Fruit fly (Drosophila melanogaster) whole organism, embryonic: Measurements from ENCODE around the gene CG15143.
A peak's percentile ranks its signal among the peaks of the same experiment; 100 is the strongest.

Experiments used
- CG10366 ChIP-seq: fragments of 200-800 bp; sonication (Bioruptor generic); IDR thresholded peaks from 2 replicates; pipeline ENCODE4 v1.3.6; 2022; ENCODE audit warnings: missing biosample characterization, missing genetic modification characterization
- CG12071 ChIP-seq: fragments of 200-800 bp; sonication (Bioruptor generic); optimal IDR thresholded peaks from 3 replicates; lab custom pipeline; 2018; ENCODE audit warnings: missing biosample characterization, mild to moderate bottlenecking, missing genetic modification characterization
- CG1602 ChIP-seq: fragments of 200-800 bp; sonication (Bioruptor generic); optimal IDR thresholded peaks from 3 replicates; lab custom pipeline; 2016; ENCODE audit warnings: missing biosample characterization, missing genetic modification characterization
- CG17328 ChIP-seq: fragments of 200-800 bp; sonication (Bioruptor generic); IDR thresholded peaks from 2 replicates; pipeline ENCODE4 v1.3.6; 2022; ENCODE audit warnings: missing biosample characterization, missing genetic modification characterization
- CG17385 ChIP-seq: fragments of 200-800 bp; sonication (Bioruptor generic); optimal IDR thresholded peaks from 3 replicates; lab custom pipeline; 2018; ENCODE audit warnings: missing biosample characterization, mild to moderate bottlenecking, missing genetic modification characterization
- CG18599 ChIP-seq: fragments of 200-800 bp; sonication (Bioruptor generic); optimal IDR thresholded peaks from 3 replicates; lab custom pipeline; 2017; ENCODE audit warnings: missing biosample characterization, missing genetic modification characterization, mild to moderate bottlenecking, moderate library complexity, missing genetic modification reagents
- CG2120 ChIP-seq: fragments of 200-800 bp; sonication (Bioruptor generic); optimal IDR thresholded peaks from 3 replicates; lab custom pipeline; 2016; ENCODE audit warnings: missing biosample characterization, missing genetic modification characterization
- CG2678 ChIP-seq: fragments of 200-800 bp; sonication (Bioruptor generic); optimal IDR thresholded peaks from 3 replicates; lab custom pipeline; 2019; ENCODE audit warnings: missing biosample characterization, mild to moderate bottlenecking, missing genetic modification characterization, moderate library complexity
- CG30403 ChIP-seq: fragments of 200-800 bp; sonication (Bioruptor generic); optimal IDR thresholded peaks from 3 replicates; lab custom pipeline; 2016; ENCODE audit warnings: missing biosample characterization, missing genetic modification characterization
- CG32767 ChIP-seq: fragments of 200-800 bp; sonication (Bioruptor generic); IDR thresholded peaks from 2 replicates; pipeline ENCODE4 v1.3.6; 2022; ENCODE audit warnings: missing biosample characterization, missing genetic modification characterization
- CG3281 ChIP-seq: fragments of 200-800 bp; sonication (Bioruptor generic); optimal IDR thresholded peaks from 3 replicates; lab custom pipeline; 2017; ENCODE audit warnings: missing biosample characterization, mild to moderate bottlenecking, missing genetic modification characterization
- CG6254 ChIP-seq: fragments of 200-800 bp; sonication (Bioruptor generic); optimal IDR thresholded peaks from 3 replicates; lab custom pipeline; 2017; ENCODE audit warnings: mild to moderate bottlenecking, missing biosample characterization, missing genetic modification reagents, missing genetic modification characterization
- CG6813 ChIP-seq: fragments of 200-800 bp; sonication (Bioruptor generic); optimal IDR thresholded peaks from 2 replicates; lab custom pipeline; 2017; ENCODE audit warnings: missing biosample characterization, missing genetic modification characterization, mild to moderate bottlenecking, moderate library complexity, missing genetic modification reagents
- CG8281 ChIP-seq: fragments of 200-800 bp; sonication (Bioruptor generic); optimal IDR thresholded peaks from 2 replicates; lab custom pipeline; 2018; ENCODE audit warnings: missing biosample characterization, mild to moderate bottlenecking, missing genetic modification characterization, moderate library complexity
- CG8290 ChIP-seq, 3 experiments: fragments of 200-800 bp; sonication (Bioruptor generic); optimal IDR thresholded peaks; 2 replicates each; lab custom pipeline; 2016 to 2019; ENCODE audit warnings: missing biosample characterization in 3 of 3, missing genetic modification characterization in 3 of 3, mild to moderate bottlenecking in 2 of 3, moderate library complexity in 1 of 3
- H15 ChIP-seq: fragments of 200-800 bp; sonication (Bioruptor generic); IDR thresholded peaks from 3 replicates; pipeline ENCODE4 v1.3.6; 2022; ENCODE audit warnings: missing biosample characterization, missing genetic modification characterization
- Hmr ChIP-seq: fragments of 200-800 bp; sonication (Bioruptor generic); optimal IDR thresholded peaks from 3 replicates; lab custom pipeline; 2017; ENCODE audit warnings: mild to moderate bottlenecking, missing biosample characterization, missing genetic modification reagents, missing genetic modification characterization
- Hmx ChIP-seq: fragments of 200-800 bp; sonication (Bioruptor generic); optimal IDR thresholded peaks from 2 replicates; lab custom pipeline; 2016; ENCODE audit warnings: missing biosample characterization, missing genetic modification characterization
- Hr78 ChIP-seq, 2 experiments: fragments of 200-800 bp in 1 of 2; fragments of >200 bp in 1 of 2; sonication (Bioruptor generic) in 1 of 2; optimal IDR thresholded peaks; 2 replicates each; lab custom pipeline; 2017 to 2019; ENCODE audit warnings: missing biosample characterization in 2 of 2, missing genetic modification characterization in 2 of 2, mild to moderate bottlenecking in 1 of 2, moderate library complexity in 1 of 2
- Lhr ChIP-seq: fragments of 200-800 bp; sonication (Bioruptor generic); optimal IDR thresholded peaks from 3 replicates; lab custom pipeline; 2017; ENCODE audit warnings: mild to moderate bottlenecking, missing biosample characterization, missing genetic modification reagents, missing genetic modification characterization
- Mes4 ChIP-seq: fragments of 200-800 bp; sonication (Bioruptor generic); optimal IDR thresholded peaks from 2 replicates; lab custom pipeline; 2016; ENCODE audit warnings: missing biosample characterization, missing genetic modification characterization
- Sry-δ ChIP-seq: fragments of 200-800 bp; sonication (Bioruptor generic); optimal IDR thresholded peaks from 2 replicates; lab custom pipeline; 2016; ENCODE audit warnings: missing biosample characterization, missing genetic modification characterization
- ato ChIP-seq: fragments of 200-800 bp; sonication (Bioruptor generic); IDR thresholded peaks from 2 replicates; pipeline ENCODE4 v1.3.6; 2022; ENCODE audit warnings: missing biosample characterization, missing genetic modification characterization; ENCODE audit not compliant: partially characterized antibody
- bcd ChIP-seq: fragments of 200-800 bp; sonication (Bioruptor generic); optimal IDR thresholded peaks from 2 replicates; lab custom pipeline; 2017; ENCODE audit warnings: missing biosample characterization, mild to moderate bottlenecking, missing genetic modification characterization
- chm ChIP-seq: fragments of 200-800 bp; sonication (Bioruptor generic); IDR thresholded peaks from 2 replicates; pipeline ENCODE4 v1.3.6; 2022; ENCODE audit warnings: missing biosample characterization, missing genetic modification characterization
- dan ChIP-seq: fragments of 200-800 bp; sonication (Bioruptor generic); IDR thresholded peaks from 2 replicates; pipeline ENCODE4 v1.3.6; 2022; ENCODE audit warnings: missing biosample characterization, missing genetic modification characterization
- dmrt99B ChIP-seq: fragments of 200-800 bp; sonication (Bioruptor generic); optimal IDR thresholded peaks from 2 replicates; lab custom pipeline; 2018; ENCODE audit warnings: missing biosample characterization, mild to moderate bottlenecking, missing genetic modification characterization, moderate library complexity
- gsb-n ChIP-seq: fragments of 200-800 bp; sonication (Bioruptor generic); optimal IDR thresholded peaks from 3 replicates; lab custom pipeline; 2018; ENCODE audit warnings: missing biosample characterization, mild to moderate bottlenecking, missing genetic modification characterization
- lab ChIP-seq: fragments of 200-800 bp; sonication (Bioruptor generic); optimal IDR thresholded peaks from 3 replicates; lab custom pipeline; 2017; ENCODE audit warnings: missing biosample characterization, missing genetic modification characterization, mild to moderate bottlenecking, moderate library complexity, missing genetic modification reagents
- nerfin-1 ChIP-seq: fragments of 200-800 bp; sonication (Bioruptor generic); optimal IDR thresholded peaks from 3 replicates; lab custom pipeline; 2019; ENCODE audit warnings: missing biosample characterization, mild to moderate bottlenecking, missing genetic modification characterization, moderate library complexity
- oc ChIP-seq: fragments of 200-800 bp; sonication (Bioruptor generic); optimal IDR thresholded peaks from 2 replicates; lab custom pipeline; 2018; ENCODE audit warnings: missing biosample characterization, mild to moderate bottlenecking, missing genetic modification characterization, moderate library complexity
- odd ChIP-seq: fragments of 200-800 bp; sonication (Bioruptor generic); optimal IDR thresholded peaks from 2 replicates; lab custom pipeline; 2017; ENCODE audit warnings: missing biosample characterization, mild to moderate bottlenecking, missing genetic modification characterization
- pan ChIP-seq, 4 experiments: fragments of >200 bp in 3 of 4; fragments of 200-800 bp in 1 of 4; sonication (Bioruptor generic) in 1 of 4; optimal IDR thresholded peaks in 3 of 4; IDR thresholded peaks in 1 of 4; 2 replicates each; pipeline versions ENCODE4 v1.3.6 to Lab custom; 2017 to 2022; ENCODE audit warnings: missing biosample characterization in 2 of 4, missing genetic modification characterization in 2 of 4, mixed read lengths in 1 of 4
- pros ChIP-seq: fragments of 200-800 bp; sonication (Bioruptor generic); optimal IDR thresholded peaks from 3 replicates; lab custom pipeline; 2019; ENCODE audit warnings: missing biosample characterization, mild to moderate bottlenecking, missing genetic modification characterization, moderate library complexity
- row ChIP-seq: fragments of 200-800 bp; sonication (Bioruptor generic); IDR thresholded peaks from 3 replicates; pipeline ENCODE4 v1.3.6; 2022; ENCODE audit warnings: missing biosample characterization, missing genetic modification characterization
- salm ChIP-seq: fragments of 200-800 bp; sonication (Bioruptor generic); optimal IDR thresholded peaks from 2 replicates; lab custom pipeline; 2018; ENCODE audit warnings: missing biosample characterization, mild to moderate bottlenecking, missing genetic modification characterization
- sens ChIP-seq: fragments of 200-800 bp; sonication (Bioruptor generic); peaks from one replicate; lab custom pipeline; 2016; ENCODE audit warnings: missing biosample characterization, missing genetic modification characterization
- sna ChIP-seq: fragments of 200-800 bp; sonication (Bioruptor generic); IDR thresholded peaks from 2 replicates; pipeline ENCODE4 v1.3.6; 2022; ENCODE audit warnings: missing biosample characterization, missing genetic modification characterization; ENCODE audit not compliant: partially characterized antibody
- sqz ChIP-seq: fragments of 200-800 bp; sonication (Bioruptor generic); optimal IDR thresholded peaks from 3 replicates; lab custom pipeline; 2018; ENCODE audit warnings: missing biosample characterization, mild to moderate bottlenecking, missing genetic modification characterization
- stc ChIP-seq: fragments of 200-800 bp; sonication (Bioruptor generic); IDR thresholded peaks from 2 replicates; pipeline ENCODE4 v1.3.6; 2022; ENCODE audit warnings: missing biosample characterization, missing genetic modification characterization
- vvl ChIP-seq: fragments of 200-800 bp; sonication (Bioruptor generic); IDR thresholded peaks from 2 replicates; pipeline ENCODE4 v1.3.6; 2022; ENCODE audit warnings: missing biosample characterization, missing genetic modification characterization

Gene CG15143

DNA sequence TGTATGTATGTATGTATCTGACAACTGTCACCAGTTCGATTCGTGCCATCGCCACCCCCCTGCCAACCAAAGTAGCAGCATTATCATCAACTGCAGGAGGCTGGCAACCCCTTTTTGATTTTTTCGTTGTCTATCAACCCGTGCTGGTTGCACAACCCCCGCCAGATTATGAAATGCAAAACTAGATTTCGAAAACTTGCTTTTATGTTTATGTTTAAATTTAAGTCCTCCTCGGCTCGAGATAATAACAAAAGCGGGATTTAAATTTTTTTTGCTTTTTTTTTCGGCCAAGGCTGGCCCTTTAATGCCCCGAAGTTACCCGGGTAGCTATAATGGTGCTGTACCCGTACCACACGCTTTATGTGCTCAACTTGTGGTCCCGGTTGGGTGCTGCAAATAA, 16.8 kb upstream of the CG15143 start:
- TF ChIP-seq CG32767 (GFP tag; lab: Robert Waterston, UW) (0 out of 2 replicates have a peak, but pooled peaks have one; percentile 12), dan (GFP tag; lab: Robert Waterston, UW) (no peak), CG3281 (no peak), dmrt99B (tag; lab: Kevin White, UChicago) (no peak), Hr78 (GFP tag; optimal IDR thresholded peaks at IDR 0.05; lab: Kevin White, UChicago) (no peak), oc (tag; lab: Kevin White, UChicago) (peak; percentile 74), CG10366 (no peak), nerfin-1 (tag; lab: Kevin White, UChicago) (peak; percentile 25), Hmx (GFP tag; lab: Kevin White, UChicago) (no peak), pros (GFP tag; lab: Kevin White, UChicago) (peak; percentile 52), sqz (GFP tag; lab: Kevin White, UChicago) (peak; percentile 55), Sry-δ (GFP tag; lab: Kevin White, UChicago) (no peak), CG2120 (GFP tag; lab: Kevin White, UChicago) (no peak), row (GFP tag; lab: Robert Waterston, UW) (no peak), pan (optimal IDR thresholded peaks at IDR 0.05; lab: Kevin White, UChicago) (no peak), pan (GFP tag; optimal IDR thresholded peaks at IDR 0.05 in 1 of 2, IDR thresholded peaks at IDR 0.05 in 1 of 2) (no peak), CG30403 (no peak)

DNA sequence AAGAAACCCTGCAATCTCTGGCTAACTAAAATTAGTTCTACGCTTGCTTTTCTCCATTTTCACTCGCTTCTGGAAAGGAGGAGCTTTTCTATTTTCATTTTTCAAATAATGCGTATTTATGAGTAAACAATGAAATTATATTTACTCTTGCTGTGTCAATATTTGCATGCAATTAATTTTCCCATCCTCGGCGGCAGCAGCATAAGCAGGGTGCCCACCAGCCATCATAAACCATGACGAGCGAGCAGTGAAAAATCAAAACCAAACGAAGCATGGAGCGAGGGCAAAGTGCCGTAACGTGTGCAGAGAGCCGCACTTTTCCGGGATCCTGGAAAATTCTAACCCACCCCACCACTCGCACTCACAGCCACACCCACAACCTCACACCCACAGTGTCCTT, 9.4 kb upstream of the CG15143 start:
- TF ChIP-seq salm (tag; lab: Kevin White, UChicago) (no peak), CG3281 (no peak), CG6813 (GFP tag; lab: Kevin White, UChicago) (peak; percentile 6), CG2678 (tag; lab: Kevin White, UChicago) (peak; percentile 15), lab (peak; percentile 54), Hmr (GFP tag; lab: Kevin White, UChicago) (peak; percentile 14), stc (peak; percentile 9; the same call in 1 of the 2 replicates), nerfin-1 (tag; lab: Kevin White, UChicago) (peak; percentile 17), sens (GFP tag; lab: Kevin White, UChicago) (peak; percentile 16), CG18599 (GFP tag; lab: Kevin White, UChicago) (peak; percentile 66), CG8290 (GFP tag; optimal IDR thresholded peaks at IDR 0.05; lab: Kevin White, UChicago) (no peak), CG8290 (tag; optimal IDR thresholded peaks at IDR 0.05; lab: Kevin White, UChicago) (peak in 1 of 2 experiments; percentile 3), bcd (GFP tag; lab: Kevin White, UChicago) (no peak), Sry-δ (GFP tag; lab: Kevin White, UChicago) (no peak)

DNA sequence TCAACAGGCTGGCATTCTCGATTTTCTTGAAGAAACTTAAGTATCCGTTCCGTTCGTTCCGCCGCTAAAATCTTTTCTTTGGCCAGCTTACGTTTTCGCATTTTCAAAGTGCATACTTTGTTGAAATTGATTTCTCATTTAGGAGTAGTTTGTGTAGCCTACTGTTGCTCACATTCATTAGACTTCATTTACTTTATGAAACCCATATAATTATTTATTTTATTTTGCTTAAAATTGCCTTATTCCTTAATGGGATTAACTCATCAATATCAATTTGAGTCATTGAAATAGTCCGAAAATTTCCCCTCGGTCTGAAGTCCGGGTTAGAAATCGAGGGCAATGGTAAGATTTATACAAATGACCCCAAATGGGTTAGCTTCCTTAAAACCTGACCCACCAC, 7.8 kb upstream of the CG15143 start, which contains the start of gene CG15145:
Gene CG15145 (minus strand): TSS at position 101 of the 400 bp plus-strand sequence.
- TF ChIP-seq Mes4 (no peak), sqz (GFP tag; lab: Kevin White, UChicago) (no peak), ato (no peak), CG1602 (GFP tag; lab: Kevin White, UChicago) (no peak), Lhr (GFP tag; lab: Kevin White, UChicago) (no peak), Hr78 (GFP tag; optimal IDR thresholded peaks at IDR 0.05; lab: Kevin White, UChicago) (no peak), vvl (no peak), CG17328 (no peak), odd (no peak), sna (no peak), CG10366 (no peak), chm (GFP tag; lab: Robert Waterston, UW) (no peak), CG17385 (GFP tag; lab: Kevin White, UChicago) (no peak), CG6254 (GFP tag; lab: Kevin White, UChicago) (no peak), CG12071 (GFP tag; lab: Kevin White, UChicago) (no peak), CG8281 (tag; lab: Kevin White, UChicago) (no peak), H15 (GFP tag; lab: Robert Waterston, UW) (no peak), gsb-n (tag; lab: Kevin White, UChicago) (no peak)
